Worm (Caenorhabditis elegans) whole organism, young adult: Measurements from ENCODE around the gene atg-3.

Source experiments
- C06A6.2 ChIP-seq: fragments of 200-800 bp; sonication (Bioruptor generic); conservative IDR thresholded peaks from 2 replicates; pipeline ENCODE4 v1.3.6; 2022; ENCODE audit warnings: missing genetic modification characterization, missing compliant biosample characterization
- ama-1 ChIP-seq, 3 experiments: fragments of 150-350 bp in 1 of 3; sonication (generic microtip) in 2 of 3; optimal IDR thresholded peaks; 2 replicates each; lab custom pipeline; 2014 to 2018; ENCODE audit warnings: missing biosample characterization in 2 of 3, missing genetic modification characterization in 2 of 3, missing genetic modification reagents in 2 of 3
- egl-18 ChIP-seq: fragments of 200-800 bp; sonication (Bioruptor generic); IDR thresholded peaks from 2 replicates; pipeline ENCODE4 v1.3.6; 2022; ENCODE audit warnings: missing genetic modification reagents, missing genetic modification characterization, missing compliant biosample characterization
- hsf-1 ChIP-seq: fragments of 200-800 bp; sonication (Bioruptor generic); IDR thresholded peaks from 2 replicates; pipeline ENCODE4 v1.3.6; 2022; ENCODE audit warnings: missing genetic modification reagents, missing genetic modification characterization, missing compliant biosample characterization
- nfya-1 ChIP-seq: sonication (generic microtip); optimal IDR thresholded peaks from 2 replicates; lab custom pipeline; 2017; ENCODE audit warnings: antibody characterized with exemption, missing compliant biosample characterization, missing genetic modification characterization, borderline replicate concordance; ENCODE audit not compliant: insufficient read depth
- pha-4 ChIP-seq: fragments of 150-350 bp; sonication (generic microtip); optimal IDR thresholded peaks from 2 replicates; lab custom pipeline; 2014; ENCODE audit warnings: missing biosample characterization, missing genetic modification reagents, missing genetic modification characterization
- rec-8 ChIP-seq, 2 experiments: sonication (generic microtip); optimal IDR thresholded peaks; 2 replicates each; lab custom pipeline; 2016; ENCODE audit warnings: mild to moderate bottlenecking in 2 of 2, missing genetic modification characterization in 2 of 2, missing genetic modification reagents in 2 of 2, missing genotype in 2 of 2, missing biosample characterization in 1 of 2, missing compliant biosample characterization in 1 of 2, moderate library complexity in 1 of 2
- snpc-1.3 ChIP-seq: sonication (generic microtip); optimal IDR thresholded peaks from 2 replicates; lab custom pipeline; 2017; ENCODE audit warnings: missing genetic modification characterization, mild to moderate bottlenecking, missing compliant biosample characterization, antibody characterized with exemption, moderate library complexity, missing genotype, missing genetic modification reagents; ENCODE audit not compliant: insufficient read depth

DNA sequence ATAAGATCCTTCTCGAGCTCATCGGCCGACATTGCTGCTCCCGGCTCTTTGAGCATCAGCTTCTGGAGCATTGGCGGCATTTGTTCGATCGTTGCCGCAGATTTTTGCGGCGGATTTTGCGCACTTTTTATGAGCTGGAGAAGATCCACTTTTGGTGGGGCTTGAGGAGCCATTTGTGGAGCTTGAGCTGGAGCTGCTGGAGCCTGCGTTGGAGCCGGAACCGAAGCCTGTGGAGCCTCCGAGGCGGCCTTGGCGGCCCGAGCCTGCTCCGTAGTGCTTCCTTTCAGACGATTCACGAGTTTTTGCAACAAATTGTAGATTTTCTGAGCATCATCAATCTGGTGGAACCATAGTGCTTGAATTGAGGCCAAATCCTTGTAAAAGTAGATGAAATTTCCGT, 43.7 kb downstream of the atg-3 start:
- no peak for TF ChIP-seq nfya-1 (tag; lab: Kevin White, UChicago)
- TF ChIP-seq rec-8 (tag; optimal IDR thresholded peaks at IDR 0.05; lab: Kevin White, UChicago) = no peak
- no peak for TF ChIP-seq C06A6.2 (GFP tag; lab: Robert Waterston, UW)
- no peak for TF ChIP-seq egl-18 (GFP tag; lab: Robert Waterston, UW)
- no peak for TF ChIP-seq ama-1 (optimal IDR thresholded peaks at IDR 0.05; lab: Kevin White, UChicago)
- no peak for TF ChIP-seq ama-1 (GFP tag; optimal IDR thresholded peaks at IDR 0.05; lab: Kevin White, UChicago)
- no peak for TF ChIP-seq pha-4 (tag; lab: Kevin White, UChicago)
- no peak for TF ChIP-seq hsf-1 (GFP tag; lab: Robert Waterston, UW)
- no peak for TF ChIP-seq snpc-1.3 (tag; lab: Kevin White, UChicago)
